Worm (Caenorhabditis elegans) whole organism, L4 larva: ENCODE measurements around the gene cts-1.

ENCODE experiments used
- dmd-8 ChIP-seq: fragments of 200-800 bp; sonication (Bioruptor generic); IDR thresholded peaks from 2 replicates; pipeline ENCODE4 v1.3.6; 2022; ENCODE audit warnings: missing genetic modification characterization, missing compliant biosample characterization
- nhr-77 ChIP-seq: fragments of 150-350 bp; optimal IDR thresholded peaks from 2 replicates; lab custom pipeline; 2014; ENCODE audit warnings: missing biosample characterization, missing genetic modification characterization
- unc-39 ChIP-seq: sonication (generic microtip); optimal IDR thresholded peaks from 2 replicates; lab custom pipeline; 2017; ENCODE audit warnings: missing biosample characterization, missing genetic modification characterization

- TF ChIP-seq nhr-77 (tag; lab: Kevin White, UChicago) (no peak), dmd-8 (GFP tag; lab: Robert Waterston, UW) (no peak), unc-39 (tag; lab: Kevin White, UChicago) (no peak)
Observed at ce11 chrIII:10240073-10240472, 23.6 kb upstream of the cts-1 start.
